Fruit fly (Drosophila melanogaster): Measurements from ENCODE around the gene nan.

- TF ChIP-seq kay (GFP tag; ENCODE audit: borderline replicate concordance) (peak; percentile 63), pad (GFP tag; optimal IDR thresholded peaks at IDR 0.05) (no peak), ovo (GFP tag; optimal IDR thresholded peaks at IDR 0.05) (no peak), Mnt (GFP tag; optimal IDR thresholded peaks at IDR 0.05) (no peak), cnc (optimal IDR thresholded peaks at IDR 0.05) (no peak)
These were observed 4.6 kb upstream of the nan start for dm6 chr3L:14193962-14194503.
